Worm (Caenorhabditis elegans) whole organism, L4/young adult: ENCODE results near the gene pmk-2.

ENCODE experiments used
- W03F9.2 ChIP-seq: fragments of 150-350 bp; optimal IDR thresholded peaks from 2 replicates; lab custom pipeline; 2014; ENCODE audit warnings: missing biosample characterization, missing genetic modification characterization
- him-1 ChIP-seq: sonication (generic microtip); optimal IDR thresholded peaks from 2 replicates; lab custom pipeline; 2016; ENCODE audit warnings: missing genotype, missing genetic modification reagents, missing genetic modification characterization, missing compliant biosample characterization

DNA sequence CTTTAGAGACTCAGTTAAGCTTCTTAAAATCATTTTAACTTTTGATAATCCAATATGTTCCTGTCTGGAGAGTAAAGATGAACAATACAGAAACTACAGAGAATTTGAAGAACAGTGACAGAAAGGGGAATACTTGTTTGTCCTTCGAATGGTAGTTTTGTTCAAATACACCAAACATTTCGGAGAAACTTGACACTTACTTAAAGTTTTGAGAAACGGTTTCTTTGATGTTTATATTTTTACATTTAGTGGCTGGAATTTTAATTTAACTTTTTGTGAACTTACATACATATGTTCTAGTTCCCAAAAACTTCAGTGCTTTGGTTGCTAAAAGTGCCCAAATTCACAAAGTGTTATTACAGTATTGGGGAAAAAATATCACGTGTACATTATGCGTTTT lies 13.9 kb downstream of the pmk-2 start, which contains the start of gene B0218.5:
- TF ChIP-seq W03F9.2: no peak
- no peak for TF ChIP-seq him-1
